Fruit fly (Drosophila melanogaster) whole organism, wandering third instar larva: Measurements from ENCODE around the gene hiro.

Source experiments
- Abd-B ChIP-seq: fragments of >200 bp; optimal IDR thresholded peaks from 2 replicates; lab custom pipeline; 2017; ENCODE audit warnings: missing biosample characterization, missing genetic modification characterization
- CG32264 ChIP-seq: fragments of 200-800 bp; sonication (Bioruptor generic); optimal IDR thresholded peaks from 2 replicates; lab custom pipeline; 2016; ENCODE audit warnings: missing biosample characterization, missing genetic modification characterization
- CG9705 ChIP-seq: fragments of 200-800 bp; sonication (Bioruptor generic); optimal IDR thresholded peaks from 2 replicates; lab custom pipeline; 2018; ENCODE audit warnings: missing biosample characterization, mild to moderate bottlenecking, missing genetic modification characterization
- CrebA ChIP-seq: fragments of 200-800 bp; sonication (Bioruptor generic); optimal IDR thresholded peaks from 2 replicates; lab custom pipeline; 2016; ENCODE audit warnings: missing biosample characterization, mild to moderate bottlenecking, missing genetic modification characterization, borderline replicate concordance
- Dfd ChIP-seq: fragments of >200 bp; optimal IDR thresholded peaks from 2 replicates; lab custom pipeline; 2017; ENCODE audit warnings: missing biosample characterization, missing genetic modification characterization
- Dif ChIP-seq: fragments of 200-275, 200-300 bp; sonication (Bioruptor generic); optimal IDR thresholded peaks from 2 replicates; lab custom pipeline; 2018; ENCODE audit warnings: missing biosample characterization, missing genetic modification characterization; ENCODE audit not compliant: partially characterized antibody
- GATAd ChIP-seq: sonication (Bioruptor generic); optimal IDR thresholded peaks from 2 replicates; lab custom pipeline; 2016; ENCODE audit warnings: missing biosample characterization, missing genetic modification characterization
- HLH106 ChIP-seq: fragments of 200-800 bp; optimal IDR thresholded peaks from 3 replicates; lab custom pipeline; 2019; ENCODE audit warnings: missing biosample characterization, mild to moderate bottlenecking, missing genetic modification characterization, moderate library complexity
- Hnf4 ChIP-seq: fragments of 200-800 bp; sonication (Bioruptor generic); optimal IDR thresholded peaks from 2 replicates; lab custom pipeline; 2016; ENCODE audit warnings: missing biosample characterization, mild to moderate bottlenecking, missing genetic modification characterization
- Hr78 ChIP-seq: fragments of >200 bp; optimal IDR thresholded peaks from 2 replicates; lab custom pipeline; 2017; ENCODE audit warnings: missing biosample characterization, missing genetic modification characterization
- Hr83 ChIP-seq: fragments of 200-300 bp; sonication (Bioruptor generic); optimal IDR thresholded peaks from 2 replicates; lab custom pipeline; 2016; ENCODE audit warnings: missing biosample characterization, mild to moderate bottlenecking, missing genetic modification characterization, moderate library complexity; ENCODE audit not compliant: poor library complexity, severe bottlenecking
- Jra ChIP-seq: sonication (Bioruptor generic); optimal IDR thresholded peaks from 2 replicates; lab custom pipeline; 2016; ENCODE audit warnings: missing biosample characterization, missing genetic modification characterization
- Mio ChIP-seq: sonication (Bioruptor generic); optimal IDR thresholded peaks from 2 replicates; lab custom pipeline; 2016; ENCODE audit warnings: missing biosample characterization, missing genetic modification characterization
- Myc ChIP-seq: fragments of >200 bp; optimal IDR thresholded peaks from 2 replicates; lab custom pipeline; 2017
- N ChIP-seq: fragments of >200 bp; optimal IDR thresholded peaks from 2 replicates; lab custom pipeline; 2018; ENCODE audit warnings: missing biosample characterization, missing external identifiers, missing genetic modification characterization
- OdsH ChIP-seq: fragments of 200-800 bp; sonication (Bioruptor generic); optimal IDR thresholded peaks from 2 replicates; lab custom pipeline; 2016; ENCODE audit warnings: missing biosample characterization, mild to moderate bottlenecking, missing genetic modification characterization
- Rel ChIP-seq, 2 experiments: fragments of 200-800 bp; sonication (Bioruptor generic) in 1 of 2; optimal IDR thresholded peaks; 2 replicates in 1 of 2; 3 replicates in 1 of 2; lab custom pipeline; 2016 to 2019; ENCODE audit warnings: mild to moderate bottlenecking in 2 of 2, missing biosample characterization in 2 of 2, missing genetic modification characterization in 2 of 2, moderate library complexity in 1 of 2
- Sp1 ChIP-seq: fragments of 200-800 bp; sonication (Bioruptor generic); optimal IDR thresholded peaks from 3 replicates; lab custom pipeline; 2019; ENCODE audit warnings: missing biosample characterization, mild to moderate bottlenecking, missing genetic modification characterization, moderate library complexity
- Vsx2 ChIP-seq: fragments of 200-300, 225-300 bp; sonication (Bioruptor generic); optimal IDR thresholded peaks from 2 replicates; lab custom pipeline; 2018; ENCODE audit warnings: missing biosample characterization, missing genetic modification characterization; ENCODE audit not compliant: partially characterized antibody
- br ChIP-seq: fragments of 200-800 bp; sonication (Bioruptor generic); optimal IDR thresholded peaks from 2 replicates; lab custom pipeline; 2016; ENCODE audit warnings: missing biosample characterization, missing genetic modification characterization
- brk ChIP-seq: fragments of 200-800 bp; sonication (Bioruptor generic); optimal IDR thresholded peaks from 2 replicates; lab custom pipeline; 2016; ENCODE audit warnings: missing biosample characterization, mild to moderate bottlenecking, missing genetic modification characterization
- dl ChIP-seq, 2 experiments: fragments of 175-275, 200-275 bp in 1 of 2; fragments of 200-275 bp in 1 of 2; sonication (Bioruptor generic); optimal IDR thresholded peaks; lab custom pipeline; 2018; ENCODE audit warnings: mild to moderate bottlenecking in 2 of 2, missing biosample characterization in 2 of 2, missing genetic modification characterization in 2 of 2, moderate library complexity in 2 of 2; ENCODE audit not compliant: partially characterized antibody in 2 of 2, insufficient read depth in 1 of 2
- dmrt93B ChIP-seq: fragments of 200-800 bp; sonication (Bioruptor generic); optimal IDR thresholded peaks from 2 replicates; lab custom pipeline; 2018; ENCODE audit warnings: missing biosample characterization, mild to moderate bottlenecking, missing genetic modification characterization
- dsf ChIP-seq: sonication (Bioruptor generic); optimal IDR thresholded peaks from 2 replicates; lab custom pipeline; 2016; ENCODE audit warnings: missing biosample characterization, missing genetic modification characterization, borderline replicate concordance
- ey ChIP-seq: fragments of 200-800 bp; sonication (Bioruptor generic); optimal IDR thresholded peaks from 2 replicates; lab custom pipeline; 2016; ENCODE audit warnings: missing biosample characterization, missing genetic modification characterization
- foxo ChIP-seq, 2 experiments: fragments of 200-800 bp; sonication (Bioruptor generic); optimal IDR thresholded peaks; 2 replicates in 1 of 2; 3 replicates in 1 of 2; lab custom pipeline; 2016 to 2017; ENCODE audit warnings: missing biosample characterization in 2 of 2, missing genetic modification characterization in 2 of 2
- fru ChIP-seq: fragments of 200-800 bp; sonication (Bioruptor generic); optimal IDR thresholded peaks from 3 replicates; lab custom pipeline; 2016; ENCODE audit warnings: missing biosample characterization, mild to moderate bottlenecking, missing genetic modification characterization
- h ChIP-seq: fragments of 200-800 bp; sonication (Bioruptor generic); optimal IDR thresholded peaks from 3 replicates; lab custom pipeline; 2016; ENCODE audit warnings: missing biosample characterization, mild to moderate bottlenecking, missing genetic modification characterization
- jim ChIP-seq: fragments of 175-275, 200-325 bp; sonication (Bioruptor generic); optimal IDR thresholded peaks from 2 replicates; lab custom pipeline; 2016; ENCODE audit warnings: missing biosample characterization, mild to moderate bottlenecking, missing genetic modification characterization
- lola ChIP-seq: fragments of >200 bp; optimal IDR thresholded peaks from 2 replicates; lab custom pipeline; 2017; ENCODE audit warnings: missing biosample characterization, missing genetic modification characterization
- pan ChIP-seq: fragments of >200 bp; optimal IDR thresholded peaks from 2 replicates; lab custom pipeline; 2017
- psq ChIP-seq: fragments of 200-800 bp; sonication (Bioruptor generic); optimal IDR thresholded peaks from 3 replicates; lab custom pipeline; 2017; ENCODE audit warnings: missing biosample characterization, mild to moderate bottlenecking, missing genetic modification characterization, moderate library complexity
- rgr ChIP-seq: fragments of 200-800 bp; sonication (Bioruptor generic); optimal IDR thresholded peaks from 3 replicates; lab custom pipeline; 2016; ENCODE audit warnings: missing biosample characterization, mild to moderate bottlenecking, missing genetic modification characterization
- sage ChIP-seq: fragments of 200-800 bp; sonication (Bioruptor generic); optimal IDR thresholded peaks from 2 replicates; lab custom pipeline; 2016; ENCODE audit warnings: missing biosample characterization, mild to moderate bottlenecking, missing genetic modification characterization
- sv ChIP-seq: fragments of 200-800 bp; sonication (Bioruptor generic); optimal IDR thresholded peaks from 3 replicates; lab custom pipeline; 2016; ENCODE audit warnings: missing biosample characterization, missing genetic modification characterization
- tai ChIP-seq: sonication (Bioruptor generic); optimal IDR thresholded peaks from 2 replicates; lab custom pipeline; 2016; ENCODE audit warnings: missing biosample characterization, missing genetic modification characterization
- usp ChIP-seq: fragments of >200 bp; optimal IDR thresholded peaks from 2 replicates; lab custom pipeline; 2017; ENCODE audit warnings: missing biosample characterization, missing genetic modification characterization
- woc ChIP-seq: sonication (Bioruptor generic); optimal IDR thresholded peaks from 2 replicates; lab custom pipeline; 2016; ENCODE audit warnings: missing biosample characterization, mild to moderate bottlenecking, missing genetic modification characterization

Gene hiro

DNA sequence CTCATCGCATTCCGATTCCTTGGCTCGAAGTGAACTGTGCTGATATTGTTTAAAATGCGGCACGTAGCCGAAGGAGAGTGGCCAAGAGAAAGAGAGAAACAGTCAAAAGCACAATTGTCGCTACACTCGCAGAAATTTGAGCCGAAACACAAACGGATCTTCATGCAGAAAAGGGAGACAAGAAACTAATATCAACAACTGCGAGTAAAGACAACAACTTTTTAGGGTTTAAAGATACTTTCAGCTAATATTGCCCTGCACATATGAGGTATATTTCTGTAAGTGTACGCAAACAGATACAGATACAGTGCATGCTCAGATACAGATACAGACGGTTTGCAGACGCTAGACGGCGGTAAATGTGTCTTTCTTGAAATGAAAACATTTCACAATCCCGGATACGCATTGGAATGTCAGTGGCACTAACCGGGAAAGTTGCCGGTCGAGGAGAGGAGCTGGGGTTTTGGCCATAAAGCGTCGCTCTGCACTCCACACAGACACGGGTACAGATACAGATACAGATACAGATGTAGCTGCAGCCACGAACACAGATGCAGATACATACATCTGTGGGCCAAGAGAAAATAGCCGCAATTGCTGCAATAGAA is 43.5 kb downstream of the hiro start:
- TF ChIP-seq usp (no peak), rgr (GFP tag; lab: Kevin White, UChicago) (peak; percentile 87), OdsH (GFP tag; lab: Kevin White, UChicago) (peak; percentile 82), HLH106 (tag; lab: Kevin White, UChicago) (peak; percentile 70), Abd-B (GFP tag; lab: Kevin White, UChicago) (no peak), jim (GFP tag; lab: Kevin White, UChicago) (no peak), dl (GFP tag; optimal IDR thresholded peaks at IDR 0.05; lab: Kevin White, UChicago; ENCODE audit: insufficient read depth in 1 of 2, partially characterized antibody in 2 of 2) (no peak), Rel (GFP tag; optimal IDR thresholded peaks at IDR 0.05; lab: Kevin White, UChicago) (no peak), Rel (tag; optimal IDR thresholded peaks at IDR 0.05; lab: Kevin White, UChicago) (no peak), N (GFP tag; lab: Kevin White, UChicago) (no peak), sage (peak; percentile 49), psq (GFP tag; lab: Kevin White, UChicago) (peak; percentile 87), Hr78 (GFP tag; lab: Kevin White, UChicago) (no peak), ey (GFP tag; lab: Kevin White, UChicago) (peak; percentile 85), Sp1 (GFP tag; lab: Kevin White, UChicago) (peak; percentile 68), Mio (no peak), Dfd (GFP tag; lab: Kevin White, UChicago) (no peak), dsf (GFP tag; lab: Kevin White, UChicago) (no peak), Hr83 (GFP tag; lab: Kevin White, UChicago) (no peak), fru (peak; percentile 88), CG32264 (peak; percentile 62), Jra (GFP tag; lab: Kevin White, UChicago) (peak; percentile 64), br (GFP tag; lab: Kevin White, UChicago) (peak; percentile 85), GATAd (GFP tag; lab: Kevin White, UChicago) (no peak), h (peak; percentile 90), sv (GFP tag; lab: Kevin White, UChicago) (peak; percentile 67), Myc (lab: Kevin White, UChicago) (no peak), Dif (no peak), Vsx2 (GFP tag; lab: Kevin White, UChicago) (no peak), CG9705 (no peak), tai (GFP tag; lab: Kevin White, UChicago) (no peak), foxo (GFP tag; optimal IDR thresholded peaks at IDR 0.05; lab: Kevin White, UChicago) (peak in 1 of 2 experiments; percentile 88), Hnf4 (GFP tag; lab: Kevin White, UChicago) (peak; percentile 89), lola (GFP tag; lab: Kevin White, UChicago) (no peak), dmrt93B (GFP tag; lab: Kevin White, UChicago) (peak; percentile 70), CrebA (GFP tag; lab: Kevin White, UChicago) (no peak), pan (no peak), brk (no peak), woc (peak; percentile 75)
- TF ChIP-seq, all 38 proteins: peak for 17

DNA sequence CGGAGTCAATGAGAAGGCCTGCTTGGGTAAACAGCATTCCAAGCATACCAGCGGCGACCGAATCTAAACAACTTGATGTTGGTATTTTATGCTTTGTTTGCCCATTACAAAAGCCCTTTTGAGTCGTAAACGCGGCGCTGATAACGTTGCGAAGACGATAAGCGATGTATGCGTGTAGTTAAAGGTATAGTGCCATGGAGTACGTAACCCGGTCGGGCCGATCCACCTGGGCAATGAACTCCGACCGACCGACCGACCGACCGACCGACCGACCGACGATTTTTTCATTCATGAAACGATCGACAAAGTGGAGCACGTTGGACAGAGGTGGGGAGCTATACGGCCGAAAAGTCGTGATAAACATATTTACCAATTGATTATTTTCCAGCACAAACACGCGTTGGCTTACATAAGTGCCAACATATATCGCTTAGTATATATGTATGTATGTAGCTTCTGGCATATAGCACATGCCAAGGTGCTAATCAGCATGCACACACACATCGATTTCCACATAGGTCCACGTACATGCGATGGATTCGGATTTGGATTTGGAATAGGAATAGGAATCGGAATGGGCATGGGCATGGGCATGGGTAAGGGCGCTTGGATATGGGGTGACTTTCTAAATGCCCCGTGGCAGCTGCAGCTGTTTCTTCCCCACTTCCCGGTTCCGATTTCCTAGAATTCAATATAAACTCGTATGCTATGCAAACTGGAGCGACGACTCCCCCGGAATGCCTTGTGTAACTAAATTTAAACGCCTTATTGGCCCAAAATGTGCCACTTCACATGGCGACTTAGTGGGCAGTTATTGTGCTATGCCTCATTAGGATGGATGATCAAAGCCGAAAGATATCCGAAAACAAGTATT is 44.7 kb downstream of the hiro start:
- TF ChIP-seq Abd-B (GFP tag; lab: Kevin White, UChicago), result no peak
- TF ChIP-seq CrebA (GFP tag; lab: Kevin White, UChicago), result no peak
- TF ChIP-seq HLH106 (tag; lab: Kevin White, UChicago), result no peak
- no peak for TF ChIP-seq tai (GFP tag; lab: Kevin White, UChicago)
- TF ChIP-seq N (GFP tag; lab: Kevin White, UChicago), result no peak
- no peak for TF ChIP-seq jim (GFP tag; lab: Kevin White, UChicago)
- TF ChIP-seq usp, result no peak
- TF ChIP-seq Myc (lab: Kevin White, UChicago), result no peak
